Worm (Caenorhabditis elegans) whole organism, early embryonic: ENCODE data around the gene F41E6.5.

Source experiments
- B0310.2 ChIP-seq: sonication (generic microtip); optimal IDR thresholded peaks from 2 replicates; lab custom pipeline; 2016; ENCODE audit warnings: mild to moderate bottlenecking, missing genetic modification characterization, missing compliant biosample characterization
- F13C5.2 ChIP-seq: sonication (generic microtip); optimal IDR thresholded peaks from 2 replicates; lab custom pipeline; 2017; ENCODE audit warnings: mild to moderate bottlenecking, missing genetic modification characterization, inconsistent platforms, missing compliant biosample characterization
- aly-1 ChIP-seq: sonication (generic microtip); optimal IDR thresholded peaks from 2 replicates; lab custom pipeline; 2016; ENCODE audit warnings: missing genetic modification characterization, missing compliant biosample characterization
- ama-1 ChIP-seq: fragments of 150-350 bp; optimal IDR thresholded peaks from 2 replicates; lab custom pipeline; 2014
- ceh-13 ChIP-seq: fragments of 200-800 bp; sonication (Bioruptor generic); optimal IDR thresholded peaks from 2 replicates; lab custom pipeline; 2018; ENCODE audit warnings: mild to moderate bottlenecking, missing genetic modification characterization, missing compliant biosample characterization
- ceh-36 ChIP-seq: sonication (generic microtip); optimal IDR thresholded peaks from 2 replicates; lab custom pipeline; 2016; ENCODE audit warnings: missing genetic modification characterization, inconsistent platforms, missing compliant biosample characterization
- ets-7 ChIP-seq: sonication (generic microtip); optimal IDR thresholded peaks from 2 replicates; lab custom pipeline; 2016; ENCODE audit warnings: missing genotype, missing genetic modification characterization, missing compliant biosample characterization
- flt-1 ChIP-seq: fragments of 200-800 bp; sonication (Bioruptor generic); IDR thresholded peaks from 2 replicates; pipeline ENCODE4 v1.3.6; 2022; ENCODE audit warnings: missing genetic modification characterization, missing compliant biosample characterization
- hmbx-1 ChIP-seq: sonication (generic microtip); optimal IDR thresholded peaks from 2 replicates; lab custom pipeline; 2016; ENCODE audit warnings: mild to moderate bottlenecking, missing genetic modification characterization, missing compliant biosample characterization
- hmg-4 ChIP-seq: fragments of 200-800 bp; sonication (Bioruptor generic); optimal IDR thresholded peaks from 2 replicates; lab custom pipeline; 2018; ENCODE audit warnings: mild to moderate bottlenecking, missing genetic modification characterization, missing compliant biosample characterization
- hnd-1 ChIP-seq: sonication (generic microtip); optimal IDR thresholded peaks from 2 replicates; lab custom pipeline; 2016; ENCODE audit warnings: missing genetic modification characterization, missing compliant biosample characterization
- pes-1 ChIP-seq: fragments of 200-800 bp; sonication (Bioruptor generic); IDR thresholded peaks from 2 replicates; pipeline ENCODE4 v1.3.6; 2022; ENCODE audit warnings: missing genetic modification reagents, missing genetic modification characterization, missing compliant biosample characterization
- scrt-1 ChIP-seq: fragments of 200-800 bp; sonication (Bioruptor generic); IDR thresholded peaks from 2 replicates; pipeline ENCODE4 v1.3.6; 2022; ENCODE audit warnings: missing genetic modification characterization, missing compliant biosample characterization
- sea-1 ChIP-seq: fragments of 200-800 bp; sonication (Bioruptor generic); conservative IDR thresholded peaks from 2 replicates; pipeline ENCODE4 v1.3.6; 2022; ENCODE audit warnings: missing genetic modification characterization, missing compliant biosample characterization
- tbx-11 ChIP-seq: fragments of 200-800 bp; sonication (Bioruptor generic); IDR thresholded peaks from 2 replicates; pipeline ENCODE4 v1.3.6; 2022; ENCODE audit warnings: missing genetic modification characterization, missing compliant biosample characterization
- tbx-37 ChIP-seq: fragments of 200-800 bp; sonication (Bioruptor generic); conservative IDR thresholded peaks from 2 replicates; pipeline ENCODE4 v1.3.6; 2022; ENCODE audit warnings: missing genetic modification reagents, missing genetic modification characterization, missing compliant biosample characterization
- tra-4 ChIP-seq: sonication (generic microtip); optimal IDR thresholded peaks from 2 replicates; lab custom pipeline; 2017; ENCODE audit warnings: missing genetic modification characterization, missing compliant biosample characterization

F41E6.5 gene

DNA sequence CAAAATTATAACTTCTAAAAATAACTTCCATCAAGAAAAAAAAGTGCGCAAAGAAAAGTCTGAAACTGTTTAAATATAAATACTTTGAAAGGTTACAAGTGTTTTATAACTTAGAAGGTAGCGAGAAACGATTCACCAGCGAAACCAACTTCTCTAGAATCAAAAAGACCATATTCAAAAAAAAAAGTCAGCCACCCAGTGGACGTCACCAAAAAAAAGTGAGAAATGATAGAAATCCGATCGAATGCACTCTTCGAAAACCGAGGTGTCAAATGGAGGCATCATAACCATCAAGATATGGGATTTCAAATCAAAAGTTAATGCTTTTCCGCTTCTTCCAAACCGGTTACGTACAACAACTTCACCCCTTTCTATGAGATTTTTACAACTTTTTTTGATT lies 16.8 kb upstream of the F41E6.5 start:
- TF ChIP-seq aly-1 (no peak), sea-1 (no peak), tbx-11 (no peak), scrt-1 (GFP tag; lab: Robert Waterston, UW) (no peak), tra-4 (tag; lab: Kevin White, UChicago) (no peak), F13C5.2 (tag; lab: Kevin White, UChicago) (no peak), ama-1 (lab: Kevin White, UChicago) (no peak), hnd-1 (tag; lab: Kevin White, UChicago) (no peak), tbx-37 (GFP tag; lab: Robert Waterston, UW) (no peak), hmbx-1 (tag; lab: Kevin White, UChicago) (no peak)

DNA sequence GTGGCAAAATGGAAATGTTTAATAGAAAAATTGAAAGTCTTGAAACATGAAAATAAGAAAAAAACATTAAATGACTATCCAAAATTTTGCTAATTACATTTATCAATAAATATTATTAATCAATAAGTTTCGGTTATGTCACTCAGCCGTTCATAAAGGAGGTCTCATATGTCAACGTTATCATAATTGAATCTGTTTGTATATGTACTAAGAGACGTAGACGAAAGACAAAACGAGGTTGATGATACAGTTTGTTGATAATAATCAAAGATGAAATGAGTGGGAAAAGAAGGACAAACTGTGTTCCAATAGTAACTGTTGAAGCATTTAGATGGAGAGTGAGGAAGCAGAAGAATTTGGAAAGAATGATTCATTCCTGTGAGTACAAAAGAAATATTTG lies 16.4 kb upstream of the F41E6.5 start:
- no peak for TF ChIP-seq scrt-1 (GFP tag; lab: Robert Waterston, UW)
- no peak for TF ChIP-seq ceh-13 (GFP tag; lab: Kevin White, UChicago)
- TF ChIP-seq ets-7 (tag; lab: Kevin White, UChicago) = no peak
- TF ChIP-seq hmbx-1 (tag; lab: Kevin White, UChicago) = no peak

DNA sequence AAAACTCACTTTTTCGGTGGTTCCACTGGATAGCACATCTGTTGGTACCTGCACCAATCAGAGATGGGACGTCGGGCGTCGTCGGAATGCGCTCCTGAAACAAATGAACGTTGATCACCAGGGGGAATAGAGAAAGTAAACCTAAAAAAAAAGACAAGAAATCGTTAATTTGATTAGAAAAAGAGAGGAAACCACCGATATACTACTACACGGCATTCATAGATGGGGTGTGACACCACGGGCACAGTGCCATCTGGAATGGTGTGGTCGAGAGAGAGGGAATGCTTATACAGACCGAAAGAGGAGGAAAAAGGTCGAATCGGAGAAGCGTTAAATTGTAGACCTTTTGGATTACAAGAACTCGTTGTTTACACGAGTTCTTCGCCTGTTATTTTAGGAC lies 15.2 kb upstream of the F41E6.5 start, which contains the start of gene C10B5.3:
Gene C10B5.3, minus strand, starts transcription at position 101 of the 400 bp plus-strand sequence.
- TF ChIP-seq ets-7 (tag; lab: Kevin White, UChicago) = no peak
- TF ChIP-seq hnd-1 (tag; lab: Kevin White, UChicago) = no peak
- no peak for TF ChIP-seq sea-1
- no peak for TF ChIP-seq F13C5.2 (tag; lab: Kevin White, UChicago)
- no peak for TF ChIP-seq tbx-37 (GFP tag; lab: Robert Waterston, UW)
- TF ChIP-seq pes-1 = no peak
- no peak for TF ChIP-seq B0310.2 (tag; lab: Kevin White, UChicago)
- TF ChIP-seq hmbx-1 (tag; lab: Kevin White, UChicago) = no peak
- no peak for TF ChIP-seq tbx-11
- no peak for TF ChIP-seq ama-1 (lab: Kevin White, UChicago)
- no peak for TF ChIP-seq scrt-1 (GFP tag; lab: Robert Waterston, UW)
- no peak for TF ChIP-seq ceh-36 (tag; lab: Kevin White, UChicago)
- no peak for TF ChIP-seq ceh-13 (GFP tag; lab: Kevin White, UChicago)
- no peak for TF ChIP-seq hmg-4 (GFP tag; lab: Kevin White, UChicago)
- TF ChIP-seq aly-1 = no peak
- no peak for TF ChIP-seq flt-1
- no peak for TF ChIP-seq tra-4 (tag; lab: Kevin White, UChicago)

DNA sequence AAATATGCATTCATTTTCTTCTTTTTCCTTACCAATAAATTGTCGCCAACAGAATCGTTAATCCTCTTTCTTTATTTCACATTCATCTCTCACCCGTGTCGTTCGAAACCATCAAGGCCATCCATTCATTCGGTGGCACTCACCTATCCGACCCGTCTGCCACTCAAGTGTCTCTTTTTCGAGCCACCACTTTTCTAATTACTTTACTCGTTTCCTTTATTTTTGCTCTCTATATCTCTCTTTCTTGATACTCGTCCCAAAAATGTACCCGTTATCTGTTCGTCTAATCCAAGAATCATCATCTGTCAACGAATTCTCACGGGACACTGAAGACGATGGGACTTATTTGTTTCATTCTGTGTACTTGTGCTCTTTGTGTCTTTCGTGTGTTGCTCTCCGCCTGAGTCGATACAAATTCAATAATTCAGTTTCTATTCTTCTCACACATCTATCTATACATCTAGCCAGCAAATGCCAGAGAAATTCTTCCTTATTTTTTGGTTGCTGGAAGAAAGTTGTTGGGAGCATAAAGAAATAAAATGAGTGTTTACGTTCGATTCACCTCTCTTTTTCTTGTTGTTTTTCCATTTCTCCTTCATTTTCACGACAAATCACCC lies 10.5 kb upstream of the F41E6.5 start:
- TF ChIP-seq tra-4 (tag; lab: Kevin White, UChicago) = no peak
- no peak for TF ChIP-seq ets-7 (tag; lab: Kevin White, UChicago)
- no peak for TF ChIP-seq hmbx-1 (tag; lab: Kevin White, UChicago)
- TF ChIP-seq ama-1 (lab: Kevin White, UChicago) = no peak
- no peak for TF ChIP-seq flt-1
- TF ChIP-seq scrt-1 (GFP tag; lab: Robert Waterston, UW) = no peak
- no peak for TF ChIP-seq B0310.2 (tag; lab: Kevin White, UChicago)
- no peak for TF ChIP-seq F13C5.2 (tag; lab: Kevin White, UChicago)
- TF ChIP-seq ceh-13 (GFP tag; lab: Kevin White, UChicago) = no peak
- TF ChIP-seq aly-1 = no peak
- TF ChIP-seq hmg-4 (GFP tag; lab: Kevin White, UChicago) = no peak
- no peak for TF ChIP-seq tbx-37 (GFP tag; lab: Robert Waterston, UW)
- no peak for TF ChIP-seq sea-1
- no peak for TF ChIP-seq tbx-11
- no peak for TF ChIP-seq ceh-36 (tag; lab: Kevin White, UChicago)
- TF ChIP-seq hnd-1 (tag; lab: Kevin White, UChicago) = no peak
- TF ChIP-seq pes-1 = no peak

DNA sequence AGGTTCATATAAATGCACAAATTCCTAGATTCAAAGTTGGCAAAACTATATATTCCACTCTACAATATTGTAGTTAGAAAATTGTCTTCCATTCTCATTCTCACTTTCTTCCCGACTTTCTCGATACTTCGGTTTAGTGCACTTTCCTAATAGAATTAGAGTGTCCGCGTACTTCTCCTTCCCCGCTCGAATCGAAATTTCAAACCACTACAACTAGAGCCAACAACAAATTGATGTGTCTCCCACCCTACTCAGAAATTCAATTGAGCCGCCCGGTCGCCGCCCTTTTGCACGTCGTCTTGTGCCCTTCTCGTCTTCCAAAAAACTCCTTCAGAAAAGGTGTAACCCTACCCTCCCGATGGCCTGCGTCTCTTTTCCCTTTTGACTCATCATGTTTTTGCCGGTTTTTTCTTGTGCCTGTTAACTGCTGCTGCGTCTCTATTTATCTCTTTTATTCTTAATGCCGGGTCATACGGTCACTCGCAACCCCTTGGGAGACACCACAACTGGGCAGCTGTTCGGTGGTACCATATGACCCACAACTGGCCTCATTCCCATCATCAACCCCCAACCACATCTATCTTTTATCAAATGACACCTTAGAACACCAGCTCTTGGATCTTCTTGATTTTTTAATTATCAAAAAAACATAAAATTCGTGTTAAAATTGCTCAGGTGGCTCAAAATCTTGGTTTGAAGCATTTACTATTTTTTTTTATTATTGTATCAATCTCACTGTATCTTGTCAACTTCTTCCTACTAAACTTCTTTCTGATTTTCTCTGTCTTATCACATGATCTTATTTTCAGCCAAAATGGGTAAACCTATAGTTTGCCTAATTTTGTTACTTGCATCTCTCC lies 8.9 kb upstream of the F41E6.5 start, which contains the start of gene tag-196:
Gene tag-196, plus strand, starts transcription at position 810 of the 860 bp plus-strand sequence.
- TF ChIP-seq ets-7 (tag; lab: Kevin White, UChicago) (no peak), ceh-13 (GFP tag; lab: Kevin White, UChicago) (no peak), sea-1 (no peak), scrt-1 (GFP tag; lab: Robert Waterston, UW) (no peak), flt-1 (no peak), aly-1 (no peak), ama-1 (lab: Kevin White, UChicago) (no peak), hmg-4 (GFP tag; lab: Kevin White, UChicago) (no peak), tbx-37 (GFP tag; lab: Robert Waterston, UW) (no peak), tra-4 (tag; lab: Kevin White, UChicago) (no peak), tbx-11 (no peak), F13C5.2 (tag; lab: Kevin White, UChicago) (no peak), ceh-36 (tag; lab: Kevin White, UChicago) (no peak), pes-1 (no peak), hmbx-1 (tag; lab: Kevin White, UChicago) (no peak), B0310.2 (tag; lab: Kevin White, UChicago) (no peak), hnd-1 (tag; lab: Kevin White, UChicago) (no peak)

DNA sequence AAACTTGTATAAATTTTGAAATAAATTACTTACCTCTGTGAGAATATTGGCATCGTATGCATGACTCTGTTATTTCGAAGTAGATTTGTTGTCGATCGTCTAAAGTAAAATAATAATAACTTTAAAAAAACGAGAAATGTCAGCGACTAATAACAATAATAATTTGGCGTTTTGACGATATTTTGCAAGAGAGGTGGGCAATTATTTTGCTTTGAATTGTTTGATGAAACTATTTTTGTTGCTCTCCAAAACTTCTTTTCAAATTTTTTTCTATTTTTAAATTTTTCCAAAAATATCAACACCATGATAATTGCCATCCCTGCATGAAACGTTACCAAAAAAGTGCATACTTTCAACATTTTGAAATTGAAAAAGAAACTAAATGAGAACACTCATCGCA lies 4.1 kb upstream of the F41E6.5 start, which contains the start of gene F41E6.7:
Gene F41E6.7, minus strand, starts transcription at position 101 of the 400 bp plus-strand sequence.
- TF ChIP-seq scrt-1 (GFP tag; lab: Robert Waterston, UW) (no peak), B0310.2 (tag; lab: Kevin White, UChicago) (no peak), hmg-4 (GFP tag; lab: Kevin White, UChicago) (no peak), ama-1 (lab: Kevin White, UChicago) (no peak)
